Worm (Caenorhabditis elegans) whole organism, young adult: Measurements from ENCODE around the gene T12D8.9.
A peak's percentile ranks its signal among the peaks of the same experiment; 100 is the strongest.

Source experiments
- B0035.1 ChIP-seq: sonication (generic microtip); optimal IDR thresholded peaks from 2 replicates; lab custom pipeline; 2016; ENCODE audit warnings: missing genetic modification characterization, mild to moderate bottlenecking, missing compliant biosample characterization, missing genotype, missing genetic modification reagents
- B0261.1 ChIP-seq: sonication (generic microtip); optimal IDR thresholded peaks from 2 replicates; lab custom pipeline; 2016; ENCODE audit warnings: mild to moderate bottlenecking, missing genetic modification characterization, moderate library complexity, missing compliant biosample characterization
- F33H1.4 ChIP-seq: fragments of 200-800 bp; sonication (Bioruptor generic); IDR thresholded peaks from 2 replicates; pipeline ENCODE4 v1.3.6; 2022; ENCODE audit warnings: missing genetic modification reagents, missing genetic modification characterization, missing compliant biosample characterization
- F39B2.1 ChIP-seq: fragments of 200-800 bp; sonication (Bioruptor generic); IDR thresholded peaks from 2 replicates; pipeline ENCODE4 v1.3.6; 2022; ENCODE audit warnings: missing genetic modification reagents, missing genetic modification characterization, missing compliant biosample characterization
- Y56A3A.18 ChIP-seq: fragments of 200-800 bp; sonication (Bioruptor generic); IDR thresholded peaks from 2 replicates; pipeline ENCODE4 v1.3.6; 2022; ENCODE audit warnings: missing genetic modification reagents, missing genetic modification characterization, missing compliant biosample characterization
- Y79H2A.3 ChIP-seq: fragments of 200-800 bp; sonication (Bioruptor generic); conservative IDR thresholded peaks from 2 replicates; pipeline ENCODE4 v1.3.6; 2022; ENCODE audit warnings: missing genetic modification reagents, missing genetic modification characterization, missing compliant biosample characterization
- atf-7 ChIP-seq: sonication (generic microtip); optimal IDR thresholded peaks from 2 replicates; lab custom pipeline; 2017; ENCODE audit warnings: mild to moderate bottlenecking, missing genetic modification characterization, missing compliant biosample characterization
- attf-3 ChIP-seq: fragments of 200-800 bp; sonication (Bioruptor generic); conservative IDR thresholded peaks from 2 replicates; pipeline ENCODE4 v1.3.6; 2022; ENCODE audit warnings: missing genetic modification reagents, missing genetic modification characterization, missing compliant biosample characterization
- cebp-1 ChIP-seq, 2 experiments: fragments of 200-800 bp in 1 of 2; sonication (Bioruptor generic) in 1 of 2; sonication (generic microtip) in 1 of 2; IDR thresholded peaks in 1 of 2; optimal IDR thresholded peaks in 1 of 2; 2 replicates each; pipeline versions ENCODE4 v1.3.6 to Lab custom; 2017 to 2022; ENCODE audit warnings: missing compliant biosample characterization in 2 of 2, missing genetic modification characterization in 2 of 2, mild to moderate bottlenecking in 1 of 2, missing genetic modification reagents in 1 of 2, moderate library complexity in 1 of 2
- cebp-2 ChIP-seq: fragments of 200-800 bp; sonication (Bioruptor generic); IDR thresholded peaks from 2 replicates; pipeline ENCODE4 v1.3.6; 2022; ENCODE audit warnings: missing genetic modification characterization, missing compliant biosample characterization
- ceh-100 ChIP-seq: fragments of 200-800 bp; sonication (Bioruptor generic); IDR thresholded peaks from 2 replicates; pipeline ENCODE4 v1.3.6; 2022; ENCODE audit warnings: missing genetic modification reagents, missing genetic modification characterization, missing compliant biosample characterization
- ceh-58 ChIP-seq: fragments of 200-800 bp; sonication (Bioruptor generic); IDR thresholded peaks from 2 replicates; pipeline ENCODE4 v1.3.6; 2022; ENCODE audit warnings: missing genetic modification characterization, missing compliant biosample characterization
- efl-1 ChIP-seq: fragments of 150-350 bp; optimal IDR thresholded peaks from 2 replicates; lab custom pipeline; 2014; ENCODE audit warnings: missing biosample characterization, missing genetic modification reagents, missing genetic modification characterization
- egl-44 ChIP-seq: fragments of 200-800 bp; sonication (Bioruptor generic); IDR thresholded peaks from 2 replicates; pipeline ENCODE4 v1.3.6; 2022; ENCODE audit warnings: missing genetic modification reagents, missing genetic modification characterization, missing compliant biosample characterization
- egrh-3 ChIP-seq: fragments of 200-800 bp; sonication (Bioruptor generic); IDR thresholded peaks from 2 replicates; pipeline ENCODE4 v1.3.6; 2022; ENCODE audit warnings: missing genetic modification reagents, missing genetic modification characterization, missing compliant biosample characterization
- gei-17 ChIP-seq: fragments of 200-800 bp; sonication (Bioruptor generic); optimal IDR thresholded peaks from 2 replicates; lab custom pipeline; 2018; ENCODE audit warnings: mild to moderate bottlenecking, missing genetic modification characterization, missing compliant biosample characterization
- hlh-12 ChIP-seq: sonication (generic microtip); optimal IDR thresholded peaks from 2 replicates; lab custom pipeline; 2016; ENCODE audit warnings: missing genetic modification characterization, missing compliant biosample characterization
- hmg-1.2 ChIP-seq: fragments of 200-800 bp; sonication (Bioruptor generic); IDR thresholded peaks from 2 replicates; pipeline ENCODE4 v1.3.6; 2022; ENCODE audit warnings: missing genetic modification reagents, missing genetic modification characterization, missing compliant biosample characterization
- hmg-20 ChIP-seq: fragments of 200-800 bp; sonication (Bioruptor generic); IDR thresholded peaks from 2 replicates; pipeline ENCODE4 v1.3.6; 2022; ENCODE audit warnings: missing genetic modification reagents, missing genetic modification characterization, missing compliant biosample characterization
- lag-1 ChIP-seq: fragments of 200-800 bp; sonication (Bioruptor generic); IDR thresholded peaks from 2 replicates; pipeline ENCODE4 v1.3.6; 2022; ENCODE audit warnings: missing genetic modification reagents, missing genetic modification characterization, missing compliant biosample characterization
- lin-35 ChIP-seq, 3 experiments: fragments of 150-350 bp in 2 of 3; sonication (generic microtip) in 1 of 3; optimal IDR thresholded peaks; 2 replicates each; lab custom pipeline; 2014 to 2018; ENCODE audit warnings: missing biosample characterization in 3 of 3, missing genetic modification characterization in 3 of 3, missing genetic modification reagents in 3 of 3
- lsl-1 ChIP-seq: fragments of 200-800 bp; sonication (Bioruptor generic); optimal IDR thresholded peaks from 2 replicates; lab custom pipeline; 2018; ENCODE audit warnings: mild to moderate bottlenecking, missing genetic modification characterization, moderate library complexity, missing compliant biosample characterization
- madf-10 ChIP-seq: sonication (generic microtip); optimal IDR thresholded peaks from 2 replicates; lab custom pipeline; 2016; ENCODE audit warnings: mild to moderate bottlenecking, missing genetic modification characterization, missing compliant biosample characterization
- madf-6 ChIP-seq: fragments of 200-800 bp; sonication (Bioruptor generic); IDR thresholded peaks from 2 replicates; pipeline ENCODE4 v1.3.6; 2022; ENCODE audit warnings: missing genetic modification reagents, missing genetic modification characterization, missing compliant biosample characterization
- nfya-1 ChIP-seq: sonication (generic microtip); optimal IDR thresholded peaks from 2 replicates; lab custom pipeline; 2017; ENCODE audit warnings: antibody characterized with exemption, missing compliant biosample characterization, missing genetic modification characterization, borderline replicate concordance; ENCODE audit not compliant: insufficient read depth
- sdz-38 ChIP-seq: sonication (generic microtip); optimal IDR thresholded peaks from 2 replicates; lab custom pipeline; 2016; ENCODE audit warnings: missing genotype, missing genetic modification characterization, missing compliant biosample characterization
- snpc-1.3 ChIP-seq: sonication (generic microtip); optimal IDR thresholded peaks from 2 replicates; lab custom pipeline; 2017; ENCODE audit warnings: missing genetic modification characterization, mild to moderate bottlenecking, missing compliant biosample characterization, antibody characterized with exemption, moderate library complexity, missing genotype, missing genetic modification reagents; ENCODE audit not compliant: insufficient read depth
- snpc-4 ChIP-seq, 5 experiments: fragments of 150-350 bp in 1 of 5; sonication (generic microtip) in 4 of 5; optimal IDR thresholded peaks; 2 replicates each; lab custom pipeline; 2014 to 2018; ENCODE audit warnings: missing genetic modification characterization in 5 of 5, missing biosample characterization in 3 of 5, antibody characterized with exemption in 2 of 5, mild to moderate bottlenecking in 2 of 5, missing compliant biosample characterization in 2 of 5, missing genotype in 2 of 5, moderate library complexity in 2 of 5, missing genetic modification reagents in 1 of 5
- unc-62 ChIP-seq: fragments of 150-350 bp; optimal IDR thresholded peaks from 2 replicates; lab custom pipeline; 2014; ENCODE audit warnings: missing biosample characterization, missing genetic modification reagents, missing genetic modification characterization
- xnd-1 ChIP-seq: sonication (generic microtip); optimal IDR thresholded peaks from 2 replicates; lab custom pipeline; 2016; ENCODE audit warnings: missing genotype, missing genetic modification reagents, missing genetic modification characterization, missing compliant biosample characterization
- zfh-2 ChIP-seq: fragments of 200-800 bp; sonication (Bioruptor generic); conservative IDR thresholded peaks from 2 replicates; pipeline ENCODE4 v1.3.6; 2022; ENCODE audit warnings: missing genetic modification reagents, missing genetic modification characterization, missing compliant biosample characterization
- zim-3 ChIP-seq: sonication (generic microtip); optimal IDR thresholded peaks from 2 replicates; lab custom pipeline; 2017; ENCODE audit warnings: mild to moderate bottlenecking, missing genetic modification characterization, moderate library complexity, missing compliant biosample characterization
- ztf-25 ChIP-seq: fragments of 200-800 bp; sonication (Bioruptor generic); IDR thresholded peaks from 2 replicates; pipeline ENCODE4 v1.3.6; 2022; ENCODE audit warnings: missing genetic modification reagents, missing genetic modification characterization, missing compliant biosample characterization
- ztf-26 ChIP-seq: sonication (generic microtip); optimal IDR thresholded peaks from 2 replicates; lab custom pipeline; 2017; ENCODE audit warnings: missing genetic modification characterization, missing compliant biosample characterization

Gene T12D8.9

ce11 chrIII:13635235-13635634, 18.3 kb downstream of the T12D8.9 start:
- TF ChIP-seq snpc-4 (GFP tag; optimal IDR thresholded peaks at IDR 0.05; lab: Kevin White, UChicago) (no peak), snpc-4 (tag; optimal IDR thresholded peaks at IDR 0.05; lab: Kevin White, UChicago) (peak in 1 of 4 experiments; percentile 1), zim-3 (no peak), snpc-1.3 (no peak)

- TF ChIP-seq Y79H2A.3 (GFP tag; lab: Robert Waterston, UW), result no peak
- no peak for TF ChIP-seq attf-3 (GFP tag; lab: Robert Waterston, UW)
- peak; percentile 70 for TF ChIP-seq zfh-2 (GFP tag; lab: Robert Waterston, UW)
- no peak for TF ChIP-seq snpc-4 (GFP tag; optimal IDR thresholded peaks at IDR 0.05; lab: Kevin White, UChicago)
- peak in 2 of 4 experiments; percentile 17 to 51 for TF ChIP-seq snpc-4 (tag; optimal IDR thresholded peaks at IDR 0.05; lab: Kevin White, UChicago)
- TF ChIP-seq efl-1 (GFP tag; lab: Kevin White, UChicago), result no peak
- no peak for TF ChIP-seq ztf-26 (tag; lab: Kevin White, UChicago)
- TF ChIP-seq lin-35 (GFP tag; optimal IDR thresholded peaks at IDR 0.05; lab: Kevin White, UChicago), result peak in 1 of 3 experiments; percentile 21
- no peak for TF ChIP-seq hmg-1.2 (GFP tag; lab: Robert Waterston, UW)
- no peak for TF ChIP-seq atf-7 (tag; lab: Kevin White, UChicago)
- TF ChIP-seq cebp-2 (GFP tag; lab: Robert Waterston, UW), result 0 out of 2 replicates have a peak, but pooled peaks have one; percentile 37
- TF ChIP-seq, all 124 proteins: peak for 4
Measured at ce11 chrIII:13635730-13636360, 18.9 kb downstream of the T12D8.9 start.

- TF ChIP-seq egl-44 (GFP tag; lab: Robert Waterston, UW) (no peak), F39B2.1 (GFP tag; lab: Robert Waterston, UW) (no peak), lin-35 (GFP tag; optimal IDR thresholded peaks at IDR 0.05; lab: Kevin White, UChicago) (no peak), Y56A3A.18 (GFP tag; lab: Robert Waterston, UW) (no peak), ceh-100 (GFP tag; lab: Robert Waterston, UW) (no peak), sdz-38 (no peak), lag-1 (GFP tag; lab: Robert Waterston, UW) (no peak), hlh-12 (tag; lab: Kevin White, UChicago) (no peak), gei-17 (GFP tag; lab: Kevin White, UChicago) (no peak), ceh-58 (GFP tag; lab: Robert Waterston, UW) (no peak), cebp-1 (GFP tag; IDR thresholded peaks at IDR 0.05; lab: Robert Waterston, UW) (no peak), cebp-1 (tag; optimal IDR thresholded peaks at IDR 0.05; lab: Kevin White, UChicago) (no peak), hmg-20 (GFP tag; lab: Robert Waterston, UW) (no peak)
Measured at ce11 chrIII:13637681-13638080, 20.8 kb downstream of the T12D8.9 start.

- TF ChIP-seq ztf-25 (GFP tag; lab: Robert Waterston, UW), result no peak
- peak; percentile 21; the same call in 1 of the 2 replicates for TF ChIP-seq egrh-3
- peak; percentile 61 for TF ChIP-seq zfh-2 (GFP tag; lab: Robert Waterston, UW)
Measured at ce11 chrIII:13640003-13640499, 23.1 kb downstream of the T12D8.9 start.

ce11 chrIII:13640869-13641268, 24.0 kb downstream of the T12D8.9 start:
- peak; percentile 57 for TF ChIP-seq F33H1.4 (GFP tag; lab: Robert Waterston, UW)
- no peak for TF ChIP-seq B0035.1 (tag; lab: Kevin White, UChicago)
- no peak for TF ChIP-seq unc-62 (GFP tag; lab: Kevin White, UChicago)
- peak; percentile 53 for TF ChIP-seq xnd-1
- TF ChIP-seq B0261.1 (tag; lab: Kevin White, UChicago), result no peak
- TF ChIP-seq lsl-1 (GFP tag; lab: Kevin White, UChicago), result peak; percentile 76
- TF ChIP-seq madf-10, result no peak
- TF ChIP-seq nfya-1 (tag; lab: Kevin White, UChicago), result no peak
- no peak for TF ChIP-seq cebp-1 (GFP tag; IDR thresholded peaks at IDR 0.05; lab: Robert Waterston, UW)
- no peak for TF ChIP-seq cebp-1 (tag; optimal IDR thresholded peaks at IDR 0.05; lab: Kevin White, UChicago)
- 0 out of 2 replicates have a peak, but pooled peaks have one; percentile 30 for TF ChIP-seq madf-6
